Worm (Caenorhabditis elegans): ENCODE data around the gene str-67.

str-67 gene

DNA sequence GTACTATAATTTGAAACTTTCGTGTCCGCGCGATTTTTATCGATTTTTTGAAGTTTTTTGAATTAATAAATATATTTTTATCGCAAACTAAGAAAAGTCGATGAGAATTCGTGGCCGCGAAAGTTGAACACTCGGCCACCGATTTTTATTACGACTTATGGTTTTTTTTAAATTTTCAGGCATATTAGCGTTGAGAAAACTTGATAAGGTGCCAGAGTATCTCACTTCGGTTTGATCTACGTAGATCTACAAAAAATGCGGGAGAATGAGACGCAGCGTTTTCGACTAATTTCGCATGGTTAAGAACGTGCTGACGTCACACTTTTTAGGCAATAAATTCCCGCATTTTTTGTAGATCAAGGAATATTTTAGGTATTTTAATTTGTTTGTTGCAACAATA is 41.0 kb downstream of the str-67 start, which contains the start of gene pei-2:
TSS of gene pei-2 (minus strand) at position 101 of the 400 bp plus-strand sequence.
- no peak for TF ChIP-seq elt-2 (tag; optimal IDR thresholded peaks at IDR 0.05)
- no peak for TF ChIP-seq ceh-9 (tag; optimal IDR thresholded peaks at IDR 0.05)
- TF ChIP-seq K09A11.1 (tag; optimal IDR thresholded peaks at IDR 0.05; ENCODE audit: insufficient read depth), result no peak
- no peak for TF ChIP-seq hlh-8 (tag; optimal IDR thresholded peaks at IDR 0.05)
- TF ChIP-seq pha-4 (tag; optimal IDR thresholded peaks at IDR 0.05), result no peak
- TF ChIP-seq unc-55 (GFP tag; optimal IDR thresholded peaks at IDR 0.05), result no peak
- no peak for TF ChIP-seq elt-4 (tag; optimal IDR thresholded peaks at IDR 0.05)
- no peak for TF ChIP-seq eyg-1 (tag; optimal IDR thresholded peaks at IDR 0.05)
- no peak for TF ChIP-seq ama-1 (optimal IDR thresholded peaks at IDR 0.05)
- TF ChIP-seq unc-42 (tag; optimal IDR thresholded peaks at IDR 0.05), result no peak
- TF ChIP-seq ets-4 (tag; optimal IDR thresholded peaks at IDR 0.05), result no peak
- no peak for TF ChIP-seq ceh-31 (tag; optimal IDR thresholded peaks at IDR 0.05)
- TF ChIP-seq nfya-1 (tag; optimal IDR thresholded peaks at IDR 0.05), result no peak
- TF ChIP-seq pros-1 (tag; optimal IDR thresholded peaks at IDR 0.05), result no peak
- no peak for TF ChIP-seq F13H6.1 (tag; optimal IDR thresholded peaks at IDR 0.05)
- no peak for TF ChIP-seq ahr-1 (tag; optimal IDR thresholded peaks at IDR 0.05)

DNA sequence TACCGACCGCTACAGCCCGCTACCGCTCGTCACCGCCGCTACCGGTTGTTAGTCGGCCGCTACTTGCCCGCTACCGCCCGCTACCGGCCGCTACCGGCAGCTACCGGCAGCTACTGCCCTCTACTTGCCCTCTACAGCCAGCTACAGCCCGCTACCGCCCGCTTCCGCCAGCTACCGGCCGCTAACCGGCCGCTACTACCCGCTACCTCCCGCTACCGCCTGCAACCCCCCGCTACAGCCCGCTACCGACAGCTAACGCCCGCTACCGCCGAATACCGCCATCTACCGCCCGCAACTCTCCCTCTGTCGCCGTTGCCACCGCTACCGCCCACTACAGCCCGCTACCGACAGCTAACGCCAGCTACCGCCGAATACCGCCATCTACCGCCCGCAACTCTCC is 42.9 kb downstream of the str-67 start:
- TF ChIP-seq dmd-4 (tag; optimal IDR thresholded peaks at IDR 0.05; ENCODE audit: borderline replicate concordance), result no peak
- no peak for TF ChIP-seq npax-4 (tag; optimal IDR thresholded peaks at IDR 0.05)
- TF ChIP-seq ceh-19 (GFP tag; optimal IDR thresholded peaks at IDR 0.05), result no peak
- TF ChIP-seq eyg-1 (tag; optimal IDR thresholded peaks at IDR 0.05), result no peak
- no peak for TF ChIP-seq ceh-14 (tag; optimal IDR thresholded peaks at IDR 0.05)
- TF ChIP-seq unc-42 (tag; optimal IDR thresholded peaks at IDR 0.05), result no peak
- no peak for TF ChIP-seq pha-4 (tag; optimal IDR thresholded peaks at IDR 0.05)

DNA sequence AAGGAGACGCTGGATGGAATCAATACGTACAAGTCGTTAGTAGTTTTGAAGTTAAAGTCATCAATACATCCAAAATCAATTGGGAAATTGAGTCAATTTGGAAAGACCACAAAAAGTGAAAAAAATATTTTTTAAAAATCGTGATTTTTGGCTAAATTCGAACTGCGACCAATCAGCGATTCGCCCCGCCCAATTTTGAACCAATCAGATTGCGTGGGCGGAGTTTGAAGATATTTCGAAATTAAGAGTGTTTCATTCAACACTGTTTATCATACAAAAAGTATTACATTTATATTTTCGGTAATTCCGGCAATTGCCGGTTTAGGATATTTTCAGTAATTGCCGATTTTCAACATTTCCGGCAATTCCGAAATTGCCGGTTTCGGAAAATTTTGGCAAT is 47.2 kb downstream of the str-67 start:
- TF ChIP-seq pha-2 (tag; optimal IDR thresholded peaks at IDR 0.05) (no peak), nfya-1 (tag; optimal IDR thresholded peaks at IDR 0.05) (peak; percentile 76)

DNA sequence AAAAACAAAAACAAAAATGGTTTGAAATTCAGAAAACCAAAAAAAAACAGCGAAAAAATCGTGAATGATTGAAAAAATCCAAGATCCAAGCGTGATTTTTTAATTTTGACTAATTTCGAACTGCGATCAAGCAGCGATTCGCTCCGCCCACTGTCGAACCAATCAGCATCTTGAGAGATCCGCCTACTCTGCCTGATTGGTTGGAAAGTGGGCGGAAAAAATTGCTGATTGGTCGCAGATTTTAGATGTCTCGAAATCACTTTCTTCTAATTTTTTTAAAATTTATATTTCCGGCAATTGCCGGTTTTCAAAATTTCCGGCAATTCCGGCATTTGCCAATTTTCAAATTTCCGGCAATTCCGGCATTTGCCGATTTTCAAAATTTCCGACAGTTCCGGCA is 49.2 kb downstream of the str-67 start:
- no peak for TF ChIP-seq nhr-11 (tag; optimal IDR thresholded peaks at IDR 0.05)
- no peak for TF ChIP-seq hlh-6 (tag; optimal IDR thresholded peaks at IDR 0.05)
- no peak for TF ChIP-seq K09A11.1 (tag; optimal IDR thresholded peaks at IDR 0.05; ENCODE audit: insufficient read depth)
- TF ChIP-seq mec-3 (tag; optimal IDR thresholded peaks at IDR 0.05; ENCODE audit: borderline replicate concordance), result no peak
- TF ChIP-seq nfya-1 (tag; optimal IDR thresholded peaks at IDR 0.05), result peak; percentile 93
- no peak for TF ChIP-seq tbx-7 (tag; optimal IDR thresholded peaks at IDR 0.05)

DNA sequence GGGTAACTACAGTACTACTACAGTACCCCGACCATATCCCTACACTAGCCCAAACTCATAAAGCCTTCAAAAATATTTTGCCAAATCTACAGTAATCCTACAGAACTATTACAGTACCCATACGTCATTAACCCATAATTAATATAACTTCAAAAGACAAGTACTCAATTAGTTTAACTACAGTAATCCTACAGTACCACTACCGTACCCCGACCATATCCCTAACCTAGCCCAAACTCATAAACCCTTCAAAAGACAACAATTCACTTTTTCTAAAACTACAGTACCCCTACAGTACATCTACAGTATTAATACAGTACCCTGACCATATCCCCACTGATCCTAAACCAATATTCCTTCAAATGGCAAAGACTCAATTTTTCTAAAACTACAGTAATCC is 50.8 kb downstream of the str-67 start:
- TF ChIP-seq elt-2 (tag; optimal IDR thresholded peaks at IDR 0.05), result no peak
- TF ChIP-seq ceh-30 (tag; optimal IDR thresholded peaks at IDR 0.05), result no peak
- TF ChIP-seq zip-5 (tag; optimal IDR thresholded peaks at IDR 0.05), result no peak
- TF ChIP-seq ztf-16 (tag; optimal IDR thresholded peaks at IDR 0.05), result no peak
- no peak for TF ChIP-seq F13H6.1 (tag; optimal IDR thresholded peaks at IDR 0.05)
- no peak for TF ChIP-seq ceh-6 (GFP tag; optimal IDR thresholded peaks at IDR 0.05)
- no peak for TF ChIP-seq K09A11.1 (tag; optimal IDR thresholded peaks at IDR 0.05; ENCODE audit: insufficient read depth)
- TF ChIP-seq ceh-9 (tag; optimal IDR thresholded peaks at IDR 0.05), result no peak
- TF ChIP-seq K02D7.2 (tag; optimal IDR thresholded peaks at IDR 0.05), result no peak
- no peak for TF ChIP-seq ceh-22 (tag; optimal IDR thresholded peaks at IDR 0.05)
- no peak for TF ChIP-seq unc-55 (GFP tag; optimal IDR thresholded peaks at IDR 0.05)
- no peak for TF ChIP-seq unc-42 (tag; optimal IDR thresholded peaks at IDR 0.05)
- TF ChIP-seq ceh-34 (tag; optimal IDR thresholded peaks at IDR 0.05), result no peak
- TF ChIP-seq ahr-1 (tag; optimal IDR thresholded peaks at IDR 0.05), result no peak
- no peak for TF ChIP-seq dmd-4 (tag; optimal IDR thresholded peaks at IDR 0.05; ENCODE audit: borderline replicate concordance)
- no peak for TF ChIP-seq C08G9.2 (tag; optimal IDR thresholded peaks at IDR 0.05)
- TF ChIP-seq hlh-13 (GFP tag; optimal IDR thresholded peaks at IDR 0.05), result no peak
- TF ChIP-seq mec-3 (tag; optimal IDR thresholded peaks at IDR 0.05; ENCODE audit: borderline replicate concordance), result no peak
